Fruit fly (Drosophila melanogaster): Measurements from ENCODE around the gene CG31674.

dm6 chr2L:20849000-20849399 lies 17.9 kb downstream of the CG31674 start, which contains the start of gene CG14402:
- TF ChIP-seq Myb (GFP tag; optimal IDR thresholded peaks at IDR 0.05) (no peak), lab (GFP tag; optimal IDR thresholded peaks at IDR 0.05) (no peak), ase (GFP tag; IDR thresholded peaks at IDR 0.05) (no peak), wdn (GFP tag; IDR thresholded peaks at IDR 0.05) (no peak), ac (GFP tag; optimal IDR thresholded peaks at IDR 0.05) (no peak), CG6854 (GFP tag; optimal IDR thresholded peaks at IDR 0.05) (no peak), H2.0 (GFP tag; IDR thresholded peaks at IDR 0.05) (no peak), sd (tag; optimal IDR thresholded peaks at IDR 0.05) (no peak), CG6689 (GFP tag; IDR thresholded peaks at IDR 0.05) (no peak), row (GFP tag; IDR thresholded peaks at IDR 0.05) (no peak)

Measured in whole organism, embryonic.